Worm (Caenorhabditis elegans): Measurements from ENCODE around the gene nhr-12.

DNA sequence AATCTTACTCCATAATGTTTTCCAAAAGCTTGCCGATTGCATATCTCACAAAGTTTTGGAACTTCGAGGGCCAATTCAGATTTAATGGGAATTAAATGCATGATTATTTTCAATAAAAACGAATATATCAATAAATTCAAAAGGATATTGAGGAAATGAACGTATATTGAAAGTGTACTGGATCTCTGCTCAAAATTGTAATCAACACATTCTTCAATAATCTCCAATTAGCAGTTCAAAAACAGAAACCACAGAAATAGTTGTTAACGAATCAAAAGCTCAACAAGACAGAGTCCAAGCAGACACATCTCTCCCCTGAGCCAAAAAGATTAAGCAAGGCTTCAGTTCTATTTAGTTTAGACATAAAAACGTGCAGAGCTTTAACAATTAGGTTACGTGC lies 13.3 kb downstream of the nhr-12 start, which contains the start of gene nhr-192:
- TF ChIP-seq ama-1 (optimal IDR thresholded peaks at IDR 0.05) (no peak), hmg-4 (GFP tag; optimal IDR thresholded peaks at IDR 0.05) (no peak), tra-4 (tag; optimal IDR thresholded peaks at IDR 0.05) (no peak), ceh-36 (tag; optimal IDR thresholded peaks at IDR 0.05) (no peak), hmbx-1 (tag; optimal IDR thresholded peaks at IDR 0.05) (no peak), B0310.2 (tag; optimal IDR thresholded peaks at IDR 0.05) (no peak), flt-1 (GFP tag; IDR thresholded peaks at IDR 0.05) (no peak), ets-7 (tag; optimal IDR thresholded peaks at IDR 0.05) (no peak), F13C5.2 (tag; optimal IDR thresholded peaks at IDR 0.05) (no peak), tbx-37 (GFP tag; conservative IDR thresholded peaks at IDR 0.05) (no peak), tbx-11 (GFP tag; IDR thresholded peaks at IDR 0.05) (no peak)

All from whole organism, early embryonic.